Fruit fly (Drosophila melanogaster): ENCODE data around the gene CG10674.

DNA sequence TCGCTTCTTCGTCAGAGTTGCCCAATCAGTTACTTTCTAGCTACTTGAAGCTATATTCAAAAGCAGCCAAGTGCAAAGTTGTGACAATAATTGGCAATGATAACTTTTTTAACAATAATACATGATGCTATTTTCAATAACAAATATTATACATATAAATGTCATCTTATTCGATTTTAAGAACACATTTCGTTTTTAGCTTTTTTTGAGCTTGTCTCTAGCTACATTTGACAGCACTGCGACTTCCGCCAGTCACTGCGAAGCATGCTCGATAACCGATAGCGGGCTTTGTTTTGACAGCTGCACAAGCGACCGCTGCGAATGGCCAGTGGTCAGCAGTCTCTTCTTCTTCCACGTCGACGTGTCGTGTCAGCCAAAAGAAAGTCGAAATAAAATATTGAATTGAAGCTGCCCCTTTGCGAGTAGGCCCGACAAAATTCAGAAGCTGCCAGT, 16.3 kb upstream of the CG10674 start, which contains the start of the genes Gen and Srp54k:
- TF ChIP-seq CG12605 (GFP tag; IDR thresholded peaks at IDR 0.05), result no peak
- TF ChIP-seq rn (GFP tag; IDR thresholded peaks at IDR 0.05), result no peak
- TF ChIP-seq CG34367 (tag; optimal IDR thresholded peaks at IDR 0.05), result no peak
- no peak for TF ChIP-seq Ets98B (GFP tag; IDR thresholded peaks at IDR 0.05)
- TF ChIP-seq D1 (tag; optimal IDR thresholded peaks at IDR 0.05), result no peak
- no peak for TF ChIP-seq EcR (GFP tag; optimal IDR thresholded peaks at IDR 0.05)
- no peak for TF ChIP-seq CG8301 (tag; optimal IDR thresholded peaks at IDR 0.05)
- peak; percentile 31 for TF ChIP-seq CG15710 (tag; optimal IDR thresholded peaks at IDR 0.05)
- no peak for TF ChIP-seq CG32121 (GFP tag; IDR thresholded peaks at IDR 0.05)
